Worm (Caenorhabditis elegans): Measurements from ENCODE around the gene msp-56.

The msp-56 gene

ce11 chrIV:9825196-9825744 is 16.1 kb upstream of the msp-56 start, which contains the start of gene mtr-4:
TSS of gene mtr-4 (plus strand) at chrIV:9825694.
- TF ChIP-seq xbp-1 (tag; optimal IDR thresholded peaks at IDR 0.05), result peak; percentile 9
- TF ChIP-seq unc-130 (tag; optimal IDR thresholded peaks at IDR 0.05), result peak; percentile 6
- peak; percentile 21 for TF ChIP-seq lin-15B (tag; optimal IDR thresholded peaks at IDR 0.05)
- no peak for TF ChIP-seq nhr-28 (tag; optimal IDR thresholded peaks at IDR 0.05)
- TF ChIP-seq lir-3 (tag; optimal IDR thresholded peaks at IDR 0.05; ENCODE audit: poor library complexity), result no peak
- no peak for TF ChIP-seq nhr-237 (tag; optimal IDR thresholded peaks at IDR 0.05)
- no peak for TF ChIP-seq ceh-82 (tag; optimal IDR thresholded peaks at IDR 0.05)
- TF ChIP-seq fkh-8 (tag; optimal IDR thresholded peaks at IDR 0.05), result peak; percentile 8
- TF ChIP-seq dsc-1 (tag; optimal IDR thresholded peaks at IDR 0.05), result no peak
- no peak for TF ChIP-seq unc-98 (GFP tag; IDR thresholded peaks at IDR 0.05)
- TF ChIP-seq nhr-76 (tag; optimal IDR thresholded peaks at IDR 0.05), result no peak
- peak; percentile 40 to 63 for TF ChIP-seq lin-35 (GFP tag; optimal IDR thresholded peaks at IDR 0.05)
- no peak for TF ChIP-seq aha-1 (tag; optimal IDR thresholded peaks at IDR 0.05)
- TF ChIP-seq egl-27 (tag; optimal IDR thresholded peaks at IDR 0.05), result no peak
- TF ChIP-seq lsy-2 (tag; optimal IDR thresholded peaks at IDR 0.05), result peak in 1 of 2 experiments; percentile 53
- no peak for TF ChIP-seq ama-1 (optimal IDR thresholded peaks at IDR 0.05)
- no peak for TF ChIP-seq pqm-1 (tag; optimal IDR thresholded peaks at IDR 0.05)
- no peak for TF ChIP-seq blmp-1 (tag; optimal IDR thresholded peaks at IDR 0.05)
- TF ChIP-seq ceh-63 (GFP tag; optimal IDR thresholded peaks at IDR 0.05), result no peak
- TF ChIP-seq hlh-17 (GFP tag; optimal IDR thresholded peaks at IDR 0.05; ENCODE audit: borderline replicate concordance), result no peak
- TF ChIP-seq efl-1 (optimal IDR thresholded peaks at IDR 0.05), result peak; percentile 32 to 69
- peak; percentile 73 to 95 for TF ChIP-seq efl-1 (GFP tag; optimal IDR thresholded peaks at IDR 0.05 in 1 of 2)
- TF ChIP-seq tbx-2 (tag; optimal IDR thresholded peaks at IDR 0.05), result peak; percentile 2
- no peak for TF ChIP-seq nhr-85 (tag)
- peak; percentile 55 for TF ChIP-seq nhr-71 (tag; optimal IDR thresholded peaks at IDR 0.05)
- TF ChIP-seq elt-2 (tag; optimal IDR thresholded peaks at IDR 0.05), result peak; percentile 57
- TF ChIP-seq swsn-7 (tag; optimal IDR thresholded peaks at IDR 0.05), result peak; percentile 25
- no peak for TF ChIP-seq fkh-4 (tag; optimal IDR thresholded peaks at IDR 0.05; ENCODE audit: borderline replicate concordance)
- no peak for TF ChIP-seq mab-9 (GFP tag; IDR thresholded peaks at IDR 0.05)
- TF ChIP-seq zip-4 (GFP tag; optimal IDR thresholded peaks at IDR 0.05), result no peak
- TF ChIP-seq hlh-4 (tag; optimal IDR thresholded peaks at IDR 0.05), result no peak
- no peak for TF ChIP-seq pag-3 (tag; optimal IDR thresholded peaks at IDR 0.05; ENCODE audit: borderline replicate concordance, insufficient read depth)
- TF ChIP-seq nhr-19 (GFP tag; conservative IDR thresholded peaks at IDR 0.05), result no peak
- peak; percentile 33 to 73 (median 59) for TF ChIP-seq dpl-1 (GFP tag; optimal IDR thresholded peaks at IDR 0.05)
- no peak for TF ChIP-seq C16A3.4 (tag; optimal IDR thresholded peaks at IDR 0.05)

- TF ChIP-seq unc-130 (tag; optimal IDR thresholded peaks at IDR 0.05) (no peak), lin-14 (GFP tag; optimal IDR thresholded peaks at IDR 0.05) (no peak), aha-1 (tag; optimal IDR thresholded peaks at IDR 0.05) (no peak), skn-1 (tag; optimal IDR thresholded peaks at IDR 0.05) (no peak), mdl-1 (tag; optimal IDR thresholded peaks at IDR 0.05) (no peak), nhr-47 (tag; optimal IDR thresholded peaks at IDR 0.05) (no peak), ceh-63 (GFP tag; optimal IDR thresholded peaks at IDR 0.05) (no peak), fkh-10 (GFP tag; optimal IDR thresholded peaks at IDR 0.05) (no peak), lsy-2 (tag; optimal IDR thresholded peaks at IDR 0.05) (no peak), lin-35 (GFP tag; optimal IDR thresholded peaks at IDR 0.05) (no peak), ceh-82 (tag; optimal IDR thresholded peaks at IDR 0.05) (no peak)
These were observed 8.8 kb upstream of the msp-56 start, which contains the start of gene kin-21 for ce11 chrIV:9832586-9832985. TSS of gene kin-21 (plus strand) at chrIV:9832886.

Measured in whole organism, L1 larva.